Worm (Caenorhabditis elegans): ENCODE data around the gene phat-3.
A peak's percentile ranks its signal among the peaks of the same experiment; 100 is the strongest.

The phat-3 gene

DNA sequence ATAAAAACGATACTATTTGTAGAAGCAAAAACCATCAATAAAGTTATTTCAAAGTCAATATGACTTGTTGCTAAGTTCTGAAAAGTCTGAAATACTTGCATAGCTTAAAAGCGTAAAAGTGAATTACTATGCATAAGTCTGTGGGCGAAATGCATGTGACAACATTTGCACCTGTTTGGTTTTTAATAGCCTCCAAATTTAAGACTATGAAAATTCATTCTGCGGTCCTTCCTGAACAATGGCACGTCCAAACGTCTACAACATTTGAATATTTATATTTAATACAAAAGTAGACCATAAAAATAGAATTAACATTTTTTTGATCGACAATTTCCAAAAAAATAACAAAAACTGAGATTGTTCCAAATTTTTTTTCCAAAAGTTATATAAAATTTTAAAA lies 22.0 kb upstream of the phat-3 start, which contains the start of gene K09D9.14:
Gene K09D9.14 (minus strand): TSS at position 101 of the 400 bp plus-strand sequence.
- TF ChIP-seq rbr-2 (tag; optimal IDR thresholded peaks at IDR 0.05) (no peak), spr-3 (GFP tag; optimal IDR thresholded peaks at IDR 0.05) (no peak), ceh-82 (tag; optimal IDR thresholded peaks at IDR 0.05) (no peak), ZK337.2 (GFP tag; IDR thresholded peaks at IDR 0.05) (no peak), Y105C5A.15 (GFP tag; IDR thresholded peaks at IDR 0.05) (no peak), zag-1 (tag; optimal IDR thresholded peaks at IDR 0.05) (no peak), Y48G9A.11 (GFP tag; IDR thresholded peaks at IDR 0.05) (no peak), tag-97 (GFP tag; IDR thresholded peaks at IDR 0.05) (no peak), mdt-29 (GFP tag; IDR thresholded peaks at IDR 0.05) (no peak), lin-15B (tag; optimal IDR thresholded peaks at IDR 0.05) (no peak), arid-1 (GFP tag; conservative IDR thresholded peaks at IDR 0.05) (no peak), mep-1 (tag; optimal IDR thresholded peaks at IDR 0.05) (no peak), mxl-2 (GFP tag; conservative IDR thresholded peaks at IDR 0.05) (no peak), daf-16 (GFP tag; optimal IDR thresholded peaks at IDR 0.05) (no peak), daf-16 (tag; optimal IDR thresholded peaks at IDR 0.05) (no peak)

DNA sequence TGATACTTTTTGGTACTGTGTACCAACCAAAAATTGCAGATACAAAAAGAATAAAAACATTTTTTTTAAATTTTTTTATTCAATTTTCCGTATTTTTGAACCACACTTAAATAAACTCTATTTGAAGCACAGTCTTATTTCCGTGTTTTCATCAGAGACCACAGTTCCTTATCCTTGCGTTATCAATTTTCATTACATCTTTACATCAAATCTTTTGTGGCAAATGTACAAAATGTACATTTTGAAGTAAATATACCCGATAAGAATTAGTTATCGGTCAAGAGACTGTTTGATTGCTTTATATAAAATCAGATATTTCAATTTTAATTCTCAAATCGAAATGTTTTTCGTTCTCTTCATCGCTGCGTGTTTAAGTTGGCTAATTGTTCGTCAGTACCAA lies 21.4 kb upstream of the phat-3 start, which contains the start of gene cyp-35A3:
Gene cyp-35A3 (plus strand): TSS at position 301 of the 400 bp plus-strand sequence.
- no peak for TF ChIP-seq nhr-28 (tag; optimal IDR thresholded peaks at IDR 0.05)
- TF ChIP-seq pqm-1 (tag; optimal IDR thresholded peaks at IDR 0.05), result no peak
- no peak for TF ChIP-seq daf-19 (GFP tag; conservative IDR thresholded peaks at IDR 0.05)
- TF ChIP-seq mes-2 (tag; optimal IDR thresholded peaks at IDR 0.05; ENCODE audit: poor library complexity, severe bottlenecking), result no peak
- TF ChIP-seq lim-7 (GFP tag; IDR thresholded peaks at IDR 0.05), result no peak
- no peak for TF ChIP-seq fkh-10 (GFP tag; optimal IDR thresholded peaks at IDR 0.05)
- TF ChIP-seq mep-1 (tag; optimal IDR thresholded peaks at IDR 0.05), result no peak
- no peak for TF ChIP-seq dmd-9 (GFP tag; IDR thresholded peaks at IDR 0.05)
- no peak for TF ChIP-seq R02D3.7 (tag; optimal IDR thresholded peaks at IDR 0.05)
- TF ChIP-seq ztf-7 (tag; optimal IDR thresholded peaks at IDR 0.05), result no peak
- TF ChIP-seq arid-1 (GFP tag; conservative IDR thresholded peaks at IDR 0.05), result no peak
- TF ChIP-seq snpc-1.2 (GFP tag; IDR thresholded peaks at IDR 0.05), result no peak
- no peak for TF ChIP-seq lin-29 (GFP tag; IDR thresholded peaks at IDR 0.05)
- TF ChIP-seq Y48G9A.11 (GFP tag; IDR thresholded peaks at IDR 0.05), result no peak
- no peak for TF ChIP-seq nhr-111 (GFP tag; optimal IDR thresholded peaks at IDR 0.05)
- no peak for TF ChIP-seq Y75B8A.6 (GFP tag; IDR thresholded peaks at IDR 0.05)

DNA sequence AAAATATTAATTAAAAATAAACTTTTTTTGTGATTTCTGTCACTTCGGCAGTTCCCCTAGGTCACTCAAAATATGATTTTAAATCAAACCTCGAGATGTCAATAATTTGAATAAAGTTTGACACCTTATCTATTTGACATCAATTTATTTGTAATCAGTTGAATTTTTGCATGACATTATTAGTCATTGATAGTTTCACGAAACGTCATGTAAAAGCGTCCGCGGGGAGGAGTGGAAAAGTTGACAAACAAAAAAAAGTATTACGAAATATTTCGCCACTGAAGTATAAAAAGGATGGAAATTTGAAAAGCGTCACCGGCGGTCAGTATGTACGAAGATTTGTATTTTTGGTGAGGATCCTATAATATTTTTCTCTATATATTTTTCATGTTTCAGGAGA lies 19.0 kb upstream of the phat-3 start, which contains the start of gene K09D9.1:
Gene K09D9.1 (plus strand): TSS at position 271 of the 400 bp plus-strand sequence.
- TF ChIP-seq R02D3.7 (tag; optimal IDR thresholded peaks at IDR 0.05), result no peak
- peak in 1 of 2 experiments; percentile 57 for TF ChIP-seq daf-16 (GFP tag; optimal IDR thresholded peaks at IDR 0.05)
- TF ChIP-seq daf-16 (tag; optimal IDR thresholded peaks at IDR 0.05), result peak; percentile 95
- TF ChIP-seq T20F7.1 (GFP tag; optimal IDR thresholded peaks at IDR 0.05), result peak; percentile 70
- peak; percentile 66 for TF ChIP-seq nhr-102 (tag; optimal IDR thresholded peaks at IDR 0.05)
- TF ChIP-seq skn-1 (tag; optimal IDR thresholded peaks at IDR 0.05), result no peak
- TF ChIP-seq lin-15B (tag; optimal IDR thresholded peaks at IDR 0.05), result no peak
- no peak for TF ChIP-seq daf-19 (GFP tag; conservative IDR thresholded peaks at IDR 0.05)
- TF ChIP-seq mxl-3 (GFP tag; optimal IDR thresholded peaks at IDR 0.05), result no peak
- no peak for TF ChIP-seq F49E8.2 (tag; optimal IDR thresholded peaks at IDR 0.05; ENCODE audit: borderline replicate concordance)
- TF ChIP-seq hlh-11 (tag; optimal IDR thresholded peaks at IDR 0.05), result peak; percentile 84
- TF ChIP-seq nhr-76 (tag; optimal IDR thresholded peaks at IDR 0.05), result no peak
- TF ChIP-seq daf-12 (tag; optimal IDR thresholded peaks at IDR 0.05), result no peak
- TF ChIP-seq mdt-29 (GFP tag; IDR thresholded peaks at IDR 0.05), result no peak
- no peak for TF ChIP-seq hif-1 (tag; optimal IDR thresholded peaks at IDR 0.05)
- TF ChIP-seq T26A8.4 (GFP tag; IDR thresholded peaks at IDR 0.05), result no peak
- no peak for TF ChIP-seq dmd-8 (GFP tag; IDR thresholded peaks at IDR 0.05)
- no peak for TF ChIP-seq unc-62 (GFP tag; optimal IDR thresholded peaks at IDR 0.05 in 1 of 2)
- no peak for TF ChIP-seq unc-62 (tag; optimal IDR thresholded peaks at IDR 0.05)
- TF ChIP-seq cey-2 (tag; optimal IDR thresholded peaks at IDR 0.05; ENCODE audit: borderline replicate concordance, insufficient read depth), result no peak
- TF ChIP-seq fkh-10 (GFP tag; optimal IDR thresholded peaks at IDR 0.05), result no peak
- no peak for TF ChIP-seq dmd-9 (GFP tag; IDR thresholded peaks at IDR 0.05)
- peak; percentile 67 for TF ChIP-seq ztf-7 (tag; optimal IDR thresholded peaks at IDR 0.05)
- no peak for TF ChIP-seq mep-1 (tag; optimal IDR thresholded peaks at IDR 0.05)
- TF ChIP-seq spr-3 (GFP tag; optimal IDR thresholded peaks at IDR 0.05), result no peak
- TF ChIP-seq Y75B8A.6 (GFP tag; IDR thresholded peaks at IDR 0.05), result no peak
- TF ChIP-seq lir-3 (tag; optimal IDR thresholded peaks at IDR 0.05), result no peak
- TF ChIP-seq nhr-25 (tag; optimal IDR thresholded peaks at IDR 0.05; ENCODE audit: borderline replicate concordance, insufficient read depth), result no peak
- no peak for TF ChIP-seq madf-5 (GFP tag; IDR thresholded peaks at IDR 0.05)
- no peak for TF ChIP-seq ceh-20 (GFP tag; IDR thresholded peaks at IDR 0.05)
- peak; percentile 45 for TF ChIP-seq nhr-48 (tag; optimal IDR thresholded peaks at IDR 0.05)
